Worm (Caenorhabditis elegans): ENCODE measurements around the gene ceh-22.

The ceh-22 gene

DNA sequence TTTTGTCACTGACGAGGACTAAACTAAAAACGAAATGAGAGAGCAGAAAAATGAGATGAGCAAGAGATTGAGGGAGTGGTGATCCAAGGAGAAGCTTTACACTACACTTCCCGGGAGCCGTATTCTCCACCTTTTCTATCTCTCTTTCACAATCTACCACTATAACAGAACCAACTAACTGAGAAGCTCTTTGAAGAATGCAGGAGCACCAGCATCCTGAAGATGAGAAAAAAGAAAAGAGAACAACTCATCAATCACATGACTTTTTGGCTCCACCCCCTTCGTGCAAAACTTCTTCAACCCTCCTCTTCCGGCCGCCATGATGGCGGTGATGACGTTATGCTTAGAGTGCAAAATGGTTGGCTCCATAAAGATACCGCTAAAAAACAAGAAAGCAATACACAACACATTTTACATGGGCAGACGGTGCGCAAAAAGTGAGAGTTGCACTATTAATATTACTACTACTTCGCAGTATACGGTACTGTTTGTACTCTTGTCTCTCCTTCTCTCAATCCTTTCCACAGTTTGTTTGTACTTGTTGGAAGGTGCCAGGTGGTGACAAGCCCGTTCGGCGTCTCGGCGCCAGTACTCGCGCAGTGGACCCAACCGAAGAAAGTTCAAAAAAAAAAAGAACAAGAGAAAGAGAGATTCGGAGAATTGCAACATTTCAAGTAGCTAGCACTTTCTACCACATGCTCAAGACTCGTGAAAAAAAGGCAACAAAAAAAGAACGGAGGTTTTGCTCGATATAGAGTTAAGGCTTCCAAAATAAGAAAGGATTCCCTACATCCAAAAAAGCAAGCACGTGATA lies 47.5 kb downstream of the ceh-22 start (continued):
- TF ChIP-seq F26F4.8 (GFP tag; conservative IDR thresholded peaks at IDR 0.05): no peak
- TF ChIP-seq dve-1 (tag; optimal IDR thresholded peaks at IDR 0.05; ENCODE audit: insufficient read depth): no peak
- TF ChIP-seq daf-19 (GFP tag; conservative IDR thresholded peaks at IDR 0.05): no peak
- TF ChIP-seq nhr-48 (tag; optimal IDR thresholded peaks at IDR 0.05): no peak
- no peak for TF ChIP-seq fos-1 (tag; optimal IDR thresholded peaks at IDR 0.05)
- TF ChIP-seq nhr-102 (tag; optimal IDR thresholded peaks at IDR 0.05): no peak
- TF ChIP-seq T26A8.4 (GFP tag; IDR thresholded peaks at IDR 0.05): no peak
- no peak for TF ChIP-seq D1046.2 (GFP tag; IDR thresholded peaks at IDR 0.05)
- TF ChIP-seq F37D6.2 (tag; optimal IDR thresholded peaks at IDR 0.05): no peak
- no peak for TF ChIP-seq set-16 (GFP tag; IDR thresholded peaks at IDR 0.05)
- peak; percentile 19; the same call in 1 of the 2 replicates for TF ChIP-seq dmd-6 (GFP tag; IDR thresholded peaks at IDR 0.05)
- TF ChIP-seq hmg-1.1 (GFP tag; IDR thresholded peaks at IDR 0.05): no peak
- TF ChIP-seq hlh-11 (tag; optimal IDR thresholded peaks at IDR 0.05): peak; percentile 6
- TF ChIP-seq vab-7 (GFP tag; IDR thresholded peaks at IDR 0.05): no peak
- no peak for TF ChIP-seq ZK546.5 (tag; optimal IDR thresholded peaks at IDR 0.05)
- TF ChIP-seq zip-2 (tag; optimal IDR thresholded peaks at IDR 0.05): no peak
- TF ChIP-seq lir-3 (tag; optimal IDR thresholded peaks at IDR 0.05): no peak
- TF ChIP-seq zfp-2 (tag; optimal IDR thresholded peaks at IDR 0.05): no peak
- no peak for TF ChIP-seq nhr-77 (tag; optimal IDR thresholded peaks at IDR 0.05)
- TF ChIP-seq dpl-1 (GFP tag; optimal IDR thresholded peaks at IDR 0.05): no peak
- no peak for TF ChIP-seq arid-1 (GFP tag; conservative IDR thresholded peaks at IDR 0.05)
- TF ChIP-seq attf-4 (tag; optimal IDR thresholded peaks at IDR 0.05): no peak
- TF ChIP-seq egl-43 (GFP tag; IDR thresholded peaks at IDR 0.05): no peak
- peak; percentile 47 for TF ChIP-seq mep-1 (tag; optimal IDR thresholded peaks at IDR 0.05)
- no peak for TF ChIP-seq gei-8 (GFP tag; optimal IDR thresholded peaks at IDR 0.05)
- peak; percentile 70 for TF ChIP-seq hlh-30 (tag; optimal IDR thresholded peaks at IDR 0.05; ENCODE audit: insufficient read depth)

DNA sequence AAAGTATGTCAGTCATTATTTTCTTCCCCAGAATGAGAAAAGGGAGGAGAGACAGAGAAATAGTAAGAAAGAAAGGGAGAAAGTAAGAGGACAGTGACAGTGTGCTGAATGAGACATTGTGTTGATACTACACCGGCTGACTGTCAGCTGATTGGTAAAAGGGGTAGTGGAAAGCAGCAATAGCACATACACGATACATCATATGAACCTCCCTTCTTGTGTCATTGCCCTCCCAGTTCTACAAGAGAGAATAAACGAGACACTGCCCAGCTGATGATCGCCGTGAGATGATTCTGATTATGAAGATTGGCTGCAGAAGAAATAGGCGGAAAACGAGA lies 48.1 kb downstream of the ceh-22 start:
- TF ChIP-seq F10B5.3 (tag; optimal IDR thresholded peaks at IDR 0.05) (no peak), Y105C5A.15 (GFP tag; IDR thresholded peaks at IDR 0.05) (no peak), rbr-2 (tag; optimal IDR thresholded peaks at IDR 0.05) (peak; percentile 14), unc-62 (GFP tag; optimal IDR thresholded peaks at IDR 0.05 in 1 of 2) (peak in 1 of 2 experiments; percentile 87), unc-62 (tag; optimal IDR thresholded peaks at IDR 0.05) (no peak), lin-15B (tag; optimal IDR thresholded peaks at IDR 0.05) (no peak), D1046.2 (GFP tag; IDR thresholded peaks at IDR 0.05) (no peak), hif-1 (tag; optimal IDR thresholded peaks at IDR 0.05) (peak in 1 of 2 experiments; percentile 60), lin-38 (GFP tag; IDR thresholded peaks at IDR 0.05) (no peak), lin-29 (GFP tag; IDR thresholded peaks at IDR 0.05) (no peak), daf-16 (GFP tag; optimal IDR thresholded peaks at IDR 0.05) (no peak), daf-16 (tag; optimal IDR thresholded peaks at IDR 0.05) (peak; percentile 54), zfp-2 (tag; optimal IDR thresholded peaks at IDR 0.05) (no peak), snpc-4 (tag; optimal IDR thresholded peaks at IDR 0.05) (no peak), ceh-44 (GFP tag; IDR thresholded peaks at IDR 0.05) (no peak), Y75B8A.6 (GFP tag; IDR thresholded peaks at IDR 0.05) (no peak), dmd-9 (GFP tag; IDR thresholded peaks at IDR 0.05) (no peak), nhr-48 (tag; optimal IDR thresholded peaks at IDR 0.05) (no peak), egl-27 (tag; optimal IDR thresholded peaks at IDR 0.05) (no peak), snpc-1.2 (GFP tag; IDR thresholded peaks at IDR 0.05) (no peak), hlh-11 (tag; optimal IDR thresholded peaks at IDR 0.05) (peak; percentile 84), nhr-11 (tag; optimal IDR thresholded peaks at IDR 0.05) (peak; percentile 88), cey-2 (tag; optimal IDR thresholded peaks at IDR 0.05; ENCODE audit: borderline replicate concordance, insufficient read depth) (peak; percentile 76), nhr-41 (GFP tag; IDR thresholded peaks at IDR 0.05) (no peak), unc-130 (GFP tag; optimal IDR thresholded peaks at IDR 0.05) (no peak), php-3 (GFP tag; IDR thresholded peaks at IDR 0.05) (no peak), egl-43 (GFP tag; IDR thresholded peaks at IDR 0.05) (no peak), sdz-12 (GFP tag; optimal IDR thresholded peaks at IDR 0.05) (no peak), ceh-32 (tag; optimal IDR thresholded peaks at IDR 0.05; ENCODE audit: poor library complexity) (no peak)
